Fruit fly (Drosophila melanogaster): ENCODE data around the gene CG46468.

DNA sequence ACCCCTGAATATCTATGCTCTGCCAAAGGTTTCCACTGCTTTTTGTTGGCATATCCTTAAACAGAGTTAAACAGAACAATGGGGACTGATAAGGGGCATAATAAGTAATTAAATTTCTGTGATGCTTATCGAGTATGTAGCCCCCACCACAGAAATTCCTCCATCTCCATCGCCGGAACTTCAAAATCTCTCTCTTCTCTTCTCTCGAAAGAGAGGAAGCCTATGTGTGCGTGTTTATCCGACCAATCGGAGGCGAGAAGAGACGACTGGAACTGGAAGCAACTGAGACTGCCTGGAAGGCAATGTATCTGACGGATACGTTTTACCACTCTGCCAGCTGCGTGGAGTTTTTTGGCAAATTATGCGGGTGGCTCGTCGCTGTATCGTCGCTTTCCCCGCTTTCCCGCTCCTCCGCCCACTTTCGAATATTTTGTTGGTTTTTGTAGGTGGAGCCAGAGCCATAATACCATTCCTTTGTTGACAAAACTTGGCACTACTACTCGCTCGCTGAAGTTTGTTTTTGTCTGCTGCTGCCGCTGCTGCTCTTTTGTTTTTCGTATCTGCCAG lies 42.8 kb upstream of the CG46468 start, which contains the start of gene gcm2:
- TF ChIP-seq D1 (tag; optimal IDR thresholded peaks at IDR 0.05), result no peak
- TF ChIP-seq gl (tag; optimal IDR thresholded peaks at IDR 0.05), result no peak
- no peak for TF ChIP-seq CG32121 (GFP tag; IDR thresholded peaks at IDR 0.05)
- TF ChIP-seq fd96Ca (GFP tag; IDR thresholded peaks at IDR 0.05), result no peak
- TF ChIP-seq CG15710 (tag; optimal IDR thresholded peaks at IDR 0.05), result no peak
- TF ChIP-seq Snoo (tag; optimal IDR thresholded peaks at IDR 0.05), result no peak
- TF ChIP-seq EcR (GFP tag; optimal IDR thresholded peaks at IDR 0.05), result no peak
- no peak for TF ChIP-seq CG14655 (GFP tag; optimal IDR thresholded peaks at IDR 0.05)
- TF ChIP-seq rn (GFP tag; IDR thresholded peaks at IDR 0.05), result no peak
- no peak for TF ChIP-seq CG9948 (tag; optimal IDR thresholded peaks at IDR 0.05)
- no peak for TF ChIP-seq Ets98B (GFP tag; IDR thresholded peaks at IDR 0.05)

All from whole organism, pupa.